Worm (Caenorhabditis elegans) whole organism, L3 larva: ENCODE data around the gene T26C5.2.

Experiments used
- ama-1 ChIP-seq: fragments of 150-350 bp; optimal IDR thresholded peaks from 2 replicates; lab custom pipeline; 2018
- eor-1 ChIP-seq, 2 experiments: fragments of 150-350 bp; optimal IDR thresholded peaks; 2 replicates each; lab custom pipeline; 2014 to 2018; ENCODE audit warnings: missing biosample characterization in 2 of 2, missing genetic modification characterization in 2 of 2
- mdl-1 ChIP-seq: fragments of 150-350 bp; optimal IDR thresholded peaks from 2 replicates; lab custom pipeline; 2014; ENCODE audit warnings: missing biosample characterization, missing genetic modification characterization
- nhr-76 ChIP-seq: fragments of 150-350 bp; sonication (generic microtip); optimal IDR thresholded peaks from 5 replicates; lab custom pipeline; 2014; ENCODE audit warnings: missing biosample characterization, missing genetic modification characterization

ce11 chrII:9210076-9210475 lies 22.9 kb upstream of the T26C5.2 start, which contains the start of gene ZK1067.4:
- TF ChIP-seq eor-1 (tag; optimal IDR thresholded peaks at IDR 0.05; lab: Kevin White, UChicago) = no peak
- no peak for TF ChIP-seq mdl-1
- TF ChIP-seq ama-1 (lab: Kevin White, UChicago) = no peak
- no peak for TF ChIP-seq nhr-76 (tag; lab: Kevin White, UChicago)
